Worm (Caenorhabditis elegans) whole organism, L4 larva: ENCODE data around the gene slc-9B.2.
"Not testable (repeated sequence)": the region's sequence is repeated elsewhere in the genome, so short reads cannot be mapped to it uniquely, and the experiment has no call there.

Experiments used
- D1046.2 ChIP-seq: fragments of 200-800 bp; sonication (Bioruptor generic); IDR thresholded peaks from 2 replicates; pipeline ENCODE4 v1.3.6; 2022; ENCODE audit warnings: missing genetic modification characterization, missing compliant biosample characterization
- F10B5.3 ChIP-seq: sonication (generic microtip); optimal IDR thresholded peaks from 2 replicates; lab custom pipeline; 2016; ENCODE audit warnings: mild to moderate bottlenecking, missing genetic modification characterization, missing compliant biosample characterization
- R02D3.7 ChIP-seq: fragments of 150-350 bp; sonication (generic microtip); optimal IDR thresholded peaks from 3 replicates; lab custom pipeline; 2014; ENCODE audit warnings: missing biosample characterization, missing genetic modification characterization
- T26A8.4 ChIP-seq: fragments of 200-800 bp; sonication (Bioruptor generic); IDR thresholded peaks from 2 replicates; pipeline ENCODE4 v1.3.6; 2022; ENCODE audit warnings: missing genetic modification characterization, missing compliant biosample characterization
- aha-1 ChIP-seq: fragments of 150-350 bp; peaks from one replicate; lab custom pipeline; 2014; ENCODE audit warnings: missing biosample characterization, missing genetic modification characterization
- ceh-32 ChIP-seq: sonication (generic microtip); optimal IDR thresholded peaks from 2 replicates; lab custom pipeline; 2016; ENCODE audit warnings: mild to moderate bottlenecking, missing genetic modification characterization, missing compliant biosample characterization; ENCODE audit not compliant: poor library complexity
- ceh-44 ChIP-seq: fragments of 200-800 bp; sonication (Bioruptor generic); IDR thresholded peaks from 2 replicates; pipeline ENCODE4 v1.3.6; 2022; ENCODE audit warnings: missing genetic modification reagents, missing genetic modification characterization, missing compliant biosample characterization
- daf-16 ChIP-seq, 3 experiments: sonication (generic microtip); optimal IDR thresholded peaks; 2 replicates each; lab custom pipeline; 2016 to 2017; ENCODE audit warnings: missing genetic modification characterization in 3 of 3, missing genetic modification reagents in 3 of 3, mild to moderate bottlenecking in 2 of 3, missing compliant biosample characterization in 2 of 3, missing biosample characterization in 1 of 3, moderate library complexity in 1 of 3
- daf-19 ChIP-seq: fragments of 200-800 bp; sonication (Bioruptor generic); conservative IDR thresholded peaks from 2 replicates; pipeline ENCODE4 v1.3.6; 2022; ENCODE audit warnings: missing genetic modification characterization, missing compliant biosample characterization
- dmd-6 ChIP-seq: fragments of 200-800 bp; sonication (Bioruptor generic); IDR thresholded peaks from 2 replicates; pipeline ENCODE4 v1.3.6; 2022; ENCODE audit warnings: missing genetic modification reagents, missing genetic modification characterization, missing compliant biosample characterization
- dmd-9 ChIP-seq: fragments of 200-800 bp; sonication (Bioruptor generic); IDR thresholded peaks from 2 replicates; pipeline ENCODE4 v1.3.6; 2022; ENCODE audit warnings: missing genetic modification reagents, missing genetic modification characterization, missing compliant biosample characterization
- dve-1 ChIP-seq: sonication (generic microtip); optimal IDR thresholded peaks from 2 replicates; lab custom pipeline; 2017; ENCODE audit warnings: antibody characterized with exemption, mild to moderate bottlenecking, missing genetic modification characterization, missing compliant biosample characterization; ENCODE audit not compliant: insufficient read depth
- egl-43 ChIP-seq: fragments of 200-800 bp; sonication (Bioruptor generic); IDR thresholded peaks from 2 replicates; pipeline ENCODE4 v1.3.6; 2022; ENCODE audit warnings: missing genetic modification reagents, missing genetic modification characterization, missing compliant biosample characterization
- fkh-10 ChIP-seq: fragments of 150-350 bp; optimal IDR thresholded peaks from 2 replicates; lab custom pipeline; 2014; ENCODE audit warnings: missing biosample characterization, missing genetic modification reagents, missing genetic modification characterization
- fos-1 ChIP-seq: fragments of 150-350 bp; optimal IDR thresholded peaks from 2 replicates; lab custom pipeline; 2014; ENCODE audit warnings: missing biosample characterization, missing genetic modification characterization
- hif-1 ChIP-seq, 2 experiments: sonication (generic microtip); optimal IDR thresholded peaks; 2 replicates each; lab custom pipeline; 2016 to 2017; ENCODE audit warnings: missing compliant biosample characterization in 2 of 2, missing genetic modification characterization in 2 of 2, missing genetic modification reagents in 2 of 2, missing genotype in 2 of 2, mild to moderate bottlenecking in 1 of 2
- hlh-11 ChIP-seq: fragments of 200-800 bp; sonication (Bioruptor generic); optimal IDR thresholded peaks from 2 replicates; lab custom pipeline; 2018; ENCODE audit warnings: mild to moderate bottlenecking, missing genetic modification characterization, missing compliant biosample characterization
- hlh-30 ChIP-seq: sonication (generic microtip); optimal IDR thresholded peaks from 2 replicates; lab custom pipeline; 2017; ENCODE audit warnings: antibody characterized with exemption, mild to moderate bottlenecking, missing genetic modification characterization, missing compliant biosample characterization; ENCODE audit not compliant: insufficient read depth
- hmg-1.1 ChIP-seq: fragments of 200-800 bp; sonication (Bioruptor generic); IDR thresholded peaks from 2 replicates; pipeline ENCODE4 v1.3.6; 2022; ENCODE audit warnings: missing genetic modification reagents, missing genetic modification characterization, missing compliant biosample characterization
- lim-7 ChIP-seq: fragments of 200-800 bp; sonication (Bioruptor generic); IDR thresholded peaks from 2 replicates; pipeline ENCODE4 v1.3.6; 2022; ENCODE audit warnings: missing genetic modification characterization, missing compliant biosample characterization
- mdl-1 ChIP-seq, 2 experiments: fragments of 150-350 bp in 1 of 2; sonication (generic microtip) in 1 of 2; optimal IDR thresholded peaks; 2 replicates each; lab custom pipeline; 2014 to 2017; ENCODE audit warnings: missing biosample characterization in 2 of 2, missing genetic modification characterization in 2 of 2
- mdt-29 ChIP-seq: fragments of 200-800 bp; sonication (Bioruptor generic); IDR thresholded peaks from 2 replicates; pipeline ENCODE4 v1.3.6; 2022; ENCODE audit warnings: missing genetic modification reagents, missing genetic modification characterization, missing compliant biosample characterization
- mep-1 ChIP-seq: fragments of 150-350 bp; sonication (generic microtip); optimal IDR thresholded peaks from 3 replicates; lab custom pipeline; 2014; ENCODE audit warnings: missing biosample characterization, missing genetic modification characterization
- nhr-102 ChIP-seq: sonication (generic microtip); optimal IDR thresholded peaks from 2 replicates; lab custom pipeline; 2016; ENCODE audit warnings: mild to moderate bottlenecking, missing genetic modification characterization, moderate library complexity, missing compliant biosample characterization
- nhr-28 ChIP-seq: fragments of 150-350 bp; optimal IDR thresholded peaks from 2 replicates; lab custom pipeline; 2014; ENCODE audit warnings: missing biosample characterization, missing genetic modification characterization
- nhr-42 ChIP-seq: fragments of 200-800 bp; sonication (Bioruptor generic); IDR thresholded peaks from 2 replicates; pipeline ENCODE4 v1.3.6; 2022; ENCODE audit warnings: missing genetic modification characterization, missing compliant biosample characterization
- nhr-6 ChIP-seq: fragments of 150-350 bp; optimal IDR thresholded peaks from 2 replicates; lab custom pipeline; 2014; ENCODE audit warnings: missing biosample characterization, missing genetic modification characterization
- nhr-77 ChIP-seq: fragments of 150-350 bp; optimal IDR thresholded peaks from 2 replicates; lab custom pipeline; 2014; ENCODE audit warnings: missing biosample characterization, missing genetic modification characterization
- pqm-1 ChIP-seq: sonication (generic microtip); optimal IDR thresholded peaks from 2 replicates; lab custom pipeline; 2017; ENCODE audit warnings: missing biosample characterization, missing genetic modification characterization
- set-16 ChIP-seq: fragments of 200-800 bp; sonication (Bioruptor generic); IDR thresholded peaks from 2 replicates; pipeline ENCODE4 v1.3.6; 2022; ENCODE audit warnings: missing genetic modification reagents, missing genetic modification characterization, missing compliant biosample characterization
- zfp-3 ChIP-seq: fragments of 200-800 bp; sonication (Bioruptor generic); conservative IDR thresholded peaks from 2 replicates; pipeline ENCODE4 v1.3.6; 2022; ENCODE audit warnings: missing genetic modification reagents, missing genetic modification characterization, missing compliant biosample characterization
- ztf-11 ChIP-seq: fragments of 150-350 bp; optimal IDR thresholded peaks from 2 replicates; lab custom pipeline; 2014; ENCODE audit warnings: missing biosample characterization, missing genetic modification characterization

slc-9B.2 gene

ce11 chrV:16333412-16333811 is 5.4 kb upstream of the slc-9B.2 start, which contains the start of gene srh-167:
srh-167 (plus strand) TSS chrV:16333712.
- TF ChIP-seq hmg-1.1 (GFP tag; lab: Robert Waterston, UW) (no peak), nhr-42 (GFP tag; lab: Robert Waterston, UW) (no peak), dmd-9 (GFP tag; lab: Robert Waterston, UW) (no peak), hif-1 (tag; optimal IDR thresholded peaks at IDR 0.05; lab: Kevin White, UChicago) (no peak), fkh-10 (GFP tag; lab: Kevin White, UChicago) (no peak), pqm-1 (tag; lab: Kevin White, UChicago) (no peak), nhr-6 (tag; lab: Kevin White, UChicago) (no peak), nhr-77 (tag; lab: Kevin White, UChicago) (no peak), mep-1 (tag; lab: Kevin White, UChicago) (no peak), fos-1 (tag; lab: Kevin White, UChicago) (no peak), daf-19 (GFP tag; lab: Robert Waterston, UW) (no peak)

DNA sequence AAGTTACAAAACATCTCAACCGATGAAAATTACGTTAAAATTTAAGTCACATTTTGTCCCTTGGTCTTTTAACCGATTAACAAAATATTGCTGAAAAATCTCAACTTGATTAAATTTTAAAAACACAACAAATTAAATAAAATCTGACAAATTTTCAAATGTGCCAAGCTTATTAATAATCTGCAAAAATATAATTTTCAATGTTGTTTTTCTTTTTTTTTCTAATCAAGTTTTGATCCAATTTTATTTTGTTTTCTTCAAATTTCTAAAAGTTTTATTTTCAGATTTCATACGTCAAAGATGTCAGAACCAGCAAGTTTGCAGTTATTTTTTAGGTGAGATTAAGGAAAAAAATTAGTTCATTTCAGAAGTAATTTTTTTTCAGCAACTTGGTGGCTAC is 2.5 kb upstream of the slc-9B.2 start, which contains the start of gene srw-87:
srw-87 (plus strand) TSS at position 301 of the 400 bp plus-strand sequence.
- TF ChIP-seq ztf-11 (tag; lab: Kevin White, UChicago) (no peak), ceh-32 (no peak), egl-43 (GFP tag; lab: Robert Waterston, UW) (no peak), zfp-3 (GFP tag; lab: Robert Waterston, UW) (no peak), ceh-44 (no peak), R02D3.7 (tag; lab: Kevin White, UChicago) (no peak)
- TF ChIP-seq, all 104 proteins: peak for 0

DNA sequence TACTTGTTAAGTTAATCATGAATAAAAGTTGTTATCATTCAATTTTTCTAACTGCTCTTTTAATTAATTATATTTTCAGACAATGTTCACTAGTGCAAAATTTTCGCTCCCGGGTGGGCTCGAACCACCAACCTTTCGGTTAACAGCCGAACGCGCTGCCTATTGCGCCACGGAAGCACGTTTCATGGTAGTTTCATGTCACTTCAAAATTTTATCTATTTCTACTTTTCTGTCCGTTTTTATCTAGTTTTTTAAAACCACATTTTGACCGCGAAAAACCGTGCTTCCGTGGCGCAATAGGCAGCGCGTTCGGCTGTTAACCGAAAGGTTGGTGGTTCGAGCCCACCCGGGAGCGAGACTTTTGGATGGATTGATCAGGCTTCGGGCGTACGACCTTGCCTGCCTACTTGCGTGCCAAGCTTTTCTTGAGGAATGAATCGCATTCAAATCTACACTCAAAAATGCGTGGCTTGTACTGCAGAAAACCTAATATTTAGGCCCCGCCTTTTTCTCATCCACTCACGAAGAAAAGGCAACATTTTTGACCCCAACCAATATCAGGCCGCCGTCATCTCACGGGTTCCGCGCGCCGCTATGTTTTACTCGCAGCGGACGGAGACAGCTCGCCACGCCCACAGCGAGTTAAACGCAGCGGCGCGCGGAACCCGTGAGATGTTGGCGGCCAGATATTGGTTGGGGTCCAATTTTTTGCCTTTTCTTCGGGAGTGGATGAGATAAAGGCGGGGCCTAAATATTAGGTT is 2.8 kb downstream of the slc-9B.2 start:
- peak; percentile 27 for TF ChIP-seq dve-1 (tag; lab: Kevin White, UChicago)
- TF ChIP-seq egl-43 (GFP tag; lab: Robert Waterston, UW): peak; percentile 63
- peak; percentile 66 for TF ChIP-seq set-16 (GFP tag; lab: Robert Waterston, UW)
- TF ChIP-seq lim-7 (GFP tag; lab: Robert Waterston, UW): peak; percentile 26; the same call in 1 of the 2 replicates
- peak; percentile 9 for TF ChIP-seq nhr-102 (tag; lab: Kevin White, UChicago)
- TF ChIP-seq hlh-30: peak; percentile 14
- not testable (repeated sequence) for TF ChIP-seq daf-16 (GFP tag; optimal IDR thresholded peaks at IDR 0.05; lab: Kevin White, UChicago)
- peak; percentile 24 for TF ChIP-seq daf-16 (tag; optimal IDR thresholded peaks at IDR 0.05; lab: Kevin White, UChicago)
- TF ChIP-seq dmd-6 (GFP tag; lab: Robert Waterston, UW): peak; percentile 43; the same call in 1 of the 2 replicates
- 0 out of 2 replicates have a peak, but pooled peaks have one; percentile 12 for TF ChIP-seq T26A8.4 (GFP tag; lab: Robert Waterston, UW)
- peak; percentile 10 for TF ChIP-seq hlh-11 (tag; lab: Kevin White, UChicago)
- TF ChIP-seq aha-1: peak; percentile 92
- peak; percentile 51; the same call in 1 of the 2 replicates for TF ChIP-seq mdt-29

- TF ChIP-seq pqm-1 (tag; lab: Kevin White, UChicago) (peak; percentile 46), dmd-6 (GFP tag; lab: Robert Waterston, UW) (peak; percentile 74), dve-1 (tag; lab: Kevin White, UChicago) (peak; percentile 61), daf-16 (GFP tag; optimal IDR thresholded peaks at IDR 0.05; lab: Kevin White, UChicago) (no peak), daf-16 (tag; optimal IDR thresholded peaks at IDR 0.05; lab: Kevin White, UChicago) (peak; percentile 39), nhr-77 (tag; lab: Kevin White, UChicago) (peak; percentile 1), hlh-30 (peak; percentile 18), hlh-11 (tag; lab: Kevin White, UChicago) (peak; percentile 63), D1046.2 (no peak), mdl-1 (tag; optimal IDR thresholded peaks at IDR 0.05; lab: Kevin White, UChicago) (peak in 1 of 2 experiments; percentile 39), nhr-28 (tag; lab: Kevin White, UChicago) (peak; percentile 54), F10B5.3 (tag; lab: Kevin White, UChicago) (no peak)
Measured at ce11 chrV:16342258-16342618, 3.4 kb downstream of the slc-9B.2 start, which contains the start of gene nhr-193. nhr-193 (plus strand) TSS chrV:16342308.
